Worm (Caenorhabditis elegans) whole organism, late embryonic: Measurements from ENCODE around the gene R11G1.2.

Experiments
- C38D4.7 ChIP-seq: fragments of 200-800 bp; sonication (Bioruptor generic); optimal IDR thresholded peaks from 2 replicates; lab custom pipeline; 2018; ENCODE audit warnings: mild to moderate bottlenecking, missing genetic modification characterization, moderate library complexity, missing compliant biosample characterization
- ceh-19 ChIP-seq: fragments of 200-800 bp; sonication (Bioruptor generic); optimal IDR thresholded peaks from 2 replicates; lab custom pipeline; 2018; ENCODE audit warnings: mild to moderate bottlenecking, missing genetic modification characterization, missing compliant biosample characterization
- ceh-24 ChIP-seq: sonication (generic microtip); optimal IDR thresholded peaks from 2 replicates; lab custom pipeline; 2016; ENCODE audit warnings: mild to moderate bottlenecking, missing genetic modification characterization, missing compliant biosample characterization
- ceh-34 ChIP-seq: sonication (generic microtip); optimal IDR thresholded peaks from 2 replicates; lab custom pipeline; 2016; ENCODE audit warnings: mild to moderate bottlenecking, missing genetic modification characterization, missing compliant biosample characterization
- ceh-45 ChIP-seq: fragments of 200-800 bp; sonication (Bioruptor generic); IDR thresholded peaks from 2 replicates; pipeline ENCODE4 v1.3.6; 2022; ENCODE audit warnings: missing genetic modification reagents, missing genetic modification characterization, missing compliant biosample characterization
- ceh-9 ChIP-seq: sonication (generic microtip); optimal IDR thresholded peaks from 2 replicates; lab custom pipeline; 2016; ENCODE audit warnings: mild to moderate bottlenecking, missing genetic modification characterization, inconsistent platforms, missing compliant biosample characterization
- dmd-4 ChIP-seq: sonication (generic microtip); optimal IDR thresholded peaks from 2 replicates; lab custom pipeline; 2016; ENCODE audit warnings: borderline replicate concordance, missing genetic modification characterization, missing compliant biosample characterization
- elt-2 ChIP-seq: sonication (generic microtip); optimal IDR thresholded peaks from 2 replicates; lab custom pipeline; 2016; ENCODE audit warnings: missing genetic modification reagents, missing genetic modification characterization, missing compliant biosample characterization
- elt-4 ChIP-seq: sonication (generic microtip); optimal IDR thresholded peaks from 2 replicates; lab custom pipeline; 2016; ENCODE audit warnings: missing genetic modification characterization, missing compliant biosample characterization
- ets-4 ChIP-seq: sonication (generic microtip); optimal IDR thresholded peaks from 2 replicates; lab custom pipeline; 2016; ENCODE audit warnings: missing genetic modification characterization, missing compliant biosample characterization
- eyg-1 ChIP-seq: sonication (generic microtip); optimal IDR thresholded peaks from 2 replicates; lab custom pipeline; 2016; ENCODE audit warnings: missing genotype, missing genetic modification characterization, missing compliant biosample characterization
- fax-1 ChIP-seq: sonication (generic microtip); optimal IDR thresholded peaks from 2 replicates; lab custom pipeline; 2016; ENCODE audit warnings: missing genotype, missing genetic modification characterization, missing compliant biosample characterization
- fkh-10 ChIP-seq: fragments of 150-350 bp; optimal IDR thresholded peaks from 2 replicates; lab custom pipeline; 2014; ENCODE audit warnings: missing biosample characterization, missing genetic modification reagents, missing genetic modification characterization
- hlh-30 ChIP-seq: sonication (generic microtip); optimal IDR thresholded peaks from 2 replicates; lab custom pipeline; 2017; ENCODE audit warnings: antibody characterized with exemption, missing genetic modification characterization, missing compliant biosample characterization; ENCODE audit not compliant: insufficient read depth
- lim-6 ChIP-seq: sonication (generic microtip); optimal IDR thresholded peaks from 2 replicates; lab custom pipeline; 2016; ENCODE audit warnings: missing genetic modification characterization, missing compliant biosample characterization
- madf-2 ChIP-seq: sonication (generic microtip); optimal IDR thresholded peaks from 2 replicates; lab custom pipeline; 2017; ENCODE audit warnings: missing genetic modification characterization, missing compliant biosample characterization
- nfya-1 ChIP-seq: sonication (generic microtip); optimal IDR thresholded peaks from 2 replicates; lab custom pipeline; 2017; ENCODE audit warnings: missing genetic modification characterization, mild to moderate bottlenecking, missing compliant biosample characterization, antibody characterized with exemption, moderate library complexity
- pag-3 ChIP-seq: sonication (generic microtip); optimal IDR thresholded peaks from 2 replicates; lab custom pipeline; 2016; ENCODE audit warnings: missing compliant biosample characterization, missing genetic modification characterization, borderline replicate concordance
- pat-9 ChIP-seq: fragments of 200-800 bp; sonication (Bioruptor generic); optimal IDR thresholded peaks from 2 replicates; lab custom pipeline; 2018; ENCODE audit warnings: mild to moderate bottlenecking, missing genetic modification characterization, moderate library complexity, missing compliant biosample characterization
- pha-2 ChIP-seq: sonication (generic microtip); optimal IDR thresholded peaks from 2 replicates; lab custom pipeline; 2017; ENCODE audit warnings: mild to moderate bottlenecking, missing genetic modification characterization, missing compliant biosample characterization
- pha-4 ChIP-seq: fragments of 150-350 bp; optimal IDR thresholded peaks from 2 replicates; lab custom pipeline; 2018; ENCODE audit warnings: missing biosample characterization, missing genetic modification reagents, missing genetic modification characterization
- pros-1 ChIP-seq: fragments of 150-350 bp; optimal IDR thresholded peaks from 2 replicates; lab custom pipeline; 2014; ENCODE audit warnings: missing biosample characterization, missing genetic modification reagents, missing genetic modification characterization
- ref-2 ChIP-seq: sonication (generic microtip); optimal IDR thresholded peaks from 2 replicates; lab custom pipeline; 2016; ENCODE audit warnings: missing genetic modification characterization, missing compliant biosample characterization
- rnt-1 ChIP-seq: sonication (generic microtip); optimal IDR thresholded peaks from 2 replicates; lab custom pipeline; 2016; ENCODE audit warnings: missing genetic modification characterization, missing compliant biosample characterization
- sdc-2 ChIP-seq: sonication (generic microtip); optimal IDR thresholded peaks from 2 replicates; lab custom pipeline; 2016; ENCODE audit warnings: missing genotype, missing genetic modification characterization, missing compliant biosample characterization
- sox-4 ChIP-seq: sonication (generic microtip); optimal IDR thresholded peaks from 2 replicates; lab custom pipeline; 2017; ENCODE audit warnings: mild to moderate bottlenecking, missing genetic modification characterization, inconsistent platforms, missing compliant biosample characterization
- tbx-2 ChIP-seq: sonication (generic microtip); optimal IDR thresholded peaks from 2 replicates; lab custom pipeline; 2016; ENCODE audit warnings: missing genetic modification characterization, missing compliant biosample characterization
- tbx-7 ChIP-seq: sonication (generic microtip); optimal IDR thresholded peaks from 2 replicates; lab custom pipeline; 2016; ENCODE audit warnings: missing genotype, missing genetic modification characterization, missing compliant biosample characterization
- ttx-3 ChIP-seq: sonication (generic microtip); optimal IDR thresholded peaks from 2 replicates; lab custom pipeline; 2016; ENCODE audit warnings: missing genetic modification reagents, missing genetic modification characterization, missing compliant biosample characterization
- unc-42 ChIP-seq: sonication (generic microtip); optimal IDR thresholded peaks from 2 replicates; lab custom pipeline; 2016; ENCODE audit warnings: missing genotype, missing genetic modification characterization, missing compliant biosample characterization
- ztf-16 ChIP-seq: sonication (generic microtip); optimal IDR thresholded peaks from 2 replicates; lab custom pipeline; 2017; ENCODE audit warnings: missing genetic modification characterization, missing compliant biosample characterization

R11G1.2 gene

ce11 chrX:3610442-3610841 lies 40.0 kb upstream of the R11G1.2 start:
- TF ChIP-seq ttx-3, result no peak
- TF ChIP-seq ceh-34 (tag; lab: Kevin White, UChicago), result no peak
- TF ChIP-seq dmd-4 (tag; lab: Kevin White, UChicago), result no peak
- no peak for TF ChIP-seq ceh-24

- TF ChIP-seq ztf-16 (tag; lab: Kevin White, UChicago) (no peak), sox-4 (tag; lab: Kevin White, UChicago) (no peak), ceh-19 (no peak)
Measured at ce11 chrX:3611042-3611623, 39.3 kb upstream of the R11G1.2 start, which contains the start of gene C18B2.5. TSS of gene C18B2.5 (minus strand) at chrX:3611092.

ce11 chrX:3611740-3612139 lies 38.7 kb upstream of the R11G1.2 start:
- TF ChIP-seq sdc-2 (tag; lab: Kevin White, UChicago), result no peak
- TF ChIP-seq, all 69 proteins: peak for 0

- peak; percentile 78 for TF ChIP-seq elt-2 (tag; lab: Kevin White, UChicago)
- no peak for TF ChIP-seq rnt-1 (tag; lab: Kevin White, UChicago)
Measured at ce11 chrX:3613665-3614064, 36.7 kb upstream of the R11G1.2 start.

ce11 chrX:3617218-3617617 lies 33.2 kb upstream of the R11G1.2 start, which contains the start of gene del-9:
TSS of gene del-9 (minus strand) at chrX:3617318.
- TF ChIP-seq eyg-1 (tag; lab: Kevin White, UChicago), result no peak
- no peak for TF ChIP-seq ceh-9 (tag; lab: Kevin White, UChicago)
- no peak for TF ChIP-seq ceh-45 (GFP tag; lab: Robert Waterston, UW)
- TF ChIP-seq nfya-1, result no peak
- TF ChIP-seq elt-4, result no peak
- no peak for TF ChIP-seq tbx-7
- TF ChIP-seq sdc-2 (tag; lab: Kevin White, UChicago), result no peak
- no peak for TF ChIP-seq fkh-10 (GFP tag; lab: Kevin White, UChicago)
- TF ChIP-seq C38D4.7 (GFP tag; lab: Kevin White, UChicago), result no peak
- no peak for TF ChIP-seq pag-3 (tag; lab: Kevin White, UChicago)
- TF ChIP-seq tbx-2 (tag; lab: Kevin White, UChicago), result no peak
- no peak for TF ChIP-seq pha-4 (tag; lab: Kevin White, UChicago)
- no peak for TF ChIP-seq madf-2 (tag; lab: Kevin White, UChicago)
- no peak for TF ChIP-seq ref-2 (tag; lab: Kevin White, UChicago)
- no peak for TF ChIP-seq hlh-30 (tag; lab: Kevin White, UChicago)
- no peak for TF ChIP-seq ttx-3
- no peak for TF ChIP-seq pat-9 (tag; lab: Kevin White, UChicago)

- TF ChIP-seq fax-1 (no peak), lim-6 (tag; lab: Kevin White, UChicago) (no peak), unc-42 (tag; lab: Kevin White, UChicago) (peak; percentile 87), ets-4 (tag; lab: Kevin White, UChicago) (no peak), pha-2 (tag; lab: Kevin White, UChicago) (no peak)
- TF ChIP-seq, all 69 proteins: peak for 1
Measured at ce11 chrX:3618842-3619241, 31.6 kb upstream of the R11G1.2 start.

- TF ChIP-seq ceh-45 (GFP tag; lab: Robert Waterston, UW), result no peak
- no peak for TF ChIP-seq pros-1 (tag; lab: Kevin White, UChicago)
Measured at ce11 chrX:3623162-3623561, 27.3 kb upstream of the R11G1.2 start, which contains the start of gene C18B2.2. TSS of gene C18B2.2 (plus strand) at chrX:3623462.
